Worm (Caenorhabditis elegans): Measurements from ENCODE around the gene F53F4.11.

DNA sequence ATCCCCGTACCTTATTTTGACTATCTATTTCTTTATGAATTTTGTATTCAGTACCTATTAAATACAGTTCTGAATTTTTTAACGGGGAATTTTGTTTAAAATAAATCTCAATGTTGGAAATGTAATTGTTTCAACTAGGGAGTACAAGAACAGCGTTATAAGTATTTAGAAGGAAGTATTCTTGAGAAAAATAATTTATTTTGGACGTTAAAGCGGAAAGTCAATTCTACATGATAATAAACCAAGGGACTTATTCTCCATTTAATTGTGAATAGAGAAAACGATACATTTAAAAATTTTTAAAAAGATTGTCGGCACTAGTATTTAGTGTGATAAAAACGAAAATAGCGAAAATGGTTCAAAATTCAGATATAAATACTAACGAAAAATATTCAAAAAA is 44.8 kb upstream of the F53F4.11 start:
- TF ChIP-seq fax-1 (tag; optimal IDR thresholded peaks at IDR 0.05) = no peak
- TF ChIP-seq unc-86 (tag; optimal IDR thresholded peaks at IDR 0.05) = no peak
- TF ChIP-seq K09A11.1 (tag; optimal IDR thresholded peaks at IDR 0.05; ENCODE audit: insufficient read depth) = no peak
- no peak for TF ChIP-seq pha-4 (tag; optimal IDR thresholded peaks at IDR 0.05)
- TF ChIP-seq unc-55 (GFP tag; optimal IDR thresholded peaks at IDR 0.05) = no peak
- no peak for TF ChIP-seq pqm-1 (tag; optimal IDR thresholded peaks at IDR 0.05)
- TF ChIP-seq hlh-30 (tag; optimal IDR thresholded peaks at IDR 0.05; ENCODE audit: insufficient read depth) = no peak
- TF ChIP-seq dmd-4 (tag; optimal IDR thresholded peaks at IDR 0.05; ENCODE audit: borderline replicate concordance) = no peak

Measured in whole organism, late embryonic.